Worm (Caenorhabditis elegans): ENCODE data around the gene cest-30.

DNA sequence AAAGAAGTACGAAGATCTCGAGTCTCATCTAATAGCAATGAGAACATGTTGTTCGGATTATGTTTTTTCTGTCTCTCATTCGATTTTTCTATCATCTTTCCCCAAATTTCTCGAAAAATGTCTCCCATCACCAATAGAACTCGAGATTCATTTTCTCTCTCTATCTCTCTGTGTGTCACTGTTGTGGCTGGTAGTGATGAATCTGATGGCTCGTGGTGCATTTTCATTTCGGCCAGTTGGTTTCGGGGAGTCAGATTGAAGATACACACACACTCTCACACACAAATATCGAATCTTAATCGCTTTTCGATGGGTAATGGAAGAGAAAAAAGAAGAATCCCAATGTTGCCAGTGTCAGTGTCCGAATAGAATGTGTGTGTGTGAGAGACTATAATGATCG lies 33.0 kb upstream of the cest-30 start:
- TF ChIP-seq flt-1 (GFP tag; IDR thresholded peaks at IDR 0.05) = no peak
- no peak for TF ChIP-seq ref-1 (GFP tag; conservative IDR thresholded peaks at IDR 0.05)

All from whole organism, midembryonic.